Fruit fly (Drosophila melanogaster): ENCODE results near the gene Miro.

- TF ChIP-seq h (optimal IDR thresholded peaks at IDR 0.05) (no peak), insv (optimal IDR thresholded peaks at IDR 0.05) (no peak)
Measured at dm6 chr3R:24051459-24052165, 13.0 kb upstream of the Miro start.

All from Kc167 (cell line).